Fruit fly (Drosophila melanogaster): ENCODE measurements around the gene LManII.

LManII gene

dm6 chr2L:10470211-10470610 lies 12.8 kb downstream of the LManII start (continued):
- TF ChIP-seq CG14014 (GFP tag; IDR thresholded peaks at IDR 0.05) (peak; percentile 13; the same call in 1 of the 2 replicates), CG8290 (GFP tag; optimal IDR thresholded peaks at IDR 0.05) (no peak), CG8290 (tag; optimal IDR thresholded peaks at IDR 0.05) (peak in 1 of 2 experiments; percentile 3), tna (GFP tag; IDR thresholded peaks at IDR 0.05; ENCODE audit: partially characterized antibody) (no peak), CG12155 (GFP tag; optimal IDR thresholded peaks at IDR 0.05) (no peak), Med (GFP tag) (peak; percentile 2), bsh (GFP tag; optimal IDR thresholded peaks at IDR 0.05) (no peak), CG2116 (GFP tag; optimal IDR thresholded peaks at IDR 0.05) (no peak), Atf-2 (GFP tag; optimal IDR thresholded peaks at IDR 0.05) (no peak), zen (tag; optimal IDR thresholded peaks at IDR 0.05) (no peak)

- TF ChIP-seq CG15011 (GFP tag; optimal IDR thresholded peaks at IDR 0.05) (no peak), Pdp1 (GFP tag; optimal IDR thresholded peaks at IDR 0.05) (peak in 1 of 2 experiments; percentile 14), Fer1 (GFP tag; optimal IDR thresholded peaks at IDR 0.05) (peak; percentile 4), nom (GFP tag; optimal IDR thresholded peaks at IDR 0.05) (no peak), Dfd (GFP tag; optimal IDR thresholded peaks at IDR 0.05) (no peak), sima (GFP tag; optimal IDR thresholded peaks at IDR 0.05) (no peak), Rfx (GFP tag; IDR thresholded peaks at IDR 0.05) (peak; percentile 19; the same call in 1 of the 2 replicates), gcm2 (GFP tag; optimal IDR thresholded peaks at IDR 0.05) (no peak), CG10209 (GFP tag; optimal IDR thresholded peaks at IDR 0.05) (no peak), CG18476 (GFP tag; optimal IDR thresholded peaks at IDR 0.05) (no peak), CG7963 (GFP tag; IDR thresholded peaks at IDR 0.05; ENCODE audit: partially characterized antibody) (no peak), CG15269 (tag; optimal IDR thresholded peaks at IDR 0.05) (peak; percentile 11), CG9797 (GFP tag; optimal IDR thresholded peaks at IDR 0.05) (no peak), ci (GFP tag; IDR thresholded peaks at IDR 0.05) (no peak), CG14014 (GFP tag; IDR thresholded peaks at IDR 0.05) (peak; percentile 11; the same call in 1 of the 2 replicates), CG6175 (GFP tag; IDR thresholded peaks at IDR 0.05) (no peak), ac (GFP tag; optimal IDR thresholded peaks at IDR 0.05) (no peak), hkb (optimal IDR thresholded peaks at IDR 0.05) (no peak), hkb (GFP tag; IDR thresholded peaks at IDR 0.05) (no peak), Sox100B (GFP tag; optimal IDR thresholded peaks at IDR 0.05) (peak; percentile 25), gce (GFP tag; IDR thresholded peaks at IDR 0.05) (no peak), E2f1 (GFP tag; IDR thresholded peaks at IDR 0.05) (no peak), CG13123 (GFP tag; optimal IDR thresholded peaks at IDR 0.05) (no peak), fd3F (GFP tag; optimal IDR thresholded peaks at IDR 0.05) (peak; percentile 13), unpg (GFP tag; optimal IDR thresholded peaks at IDR 0.05) (peak; percentile 23), CG8290 (GFP tag; optimal IDR thresholded peaks at IDR 0.05) (no peak), CG8290 (tag; optimal IDR thresholded peaks at IDR 0.05) (peak in 1 of 2 experiments; percentile 3), CG5180 (GFP tag; optimal IDR thresholded peaks at IDR 0.05) (peak; percentile 22), CG11398 (GFP tag; optimal IDR thresholded peaks at IDR 0.05) (no peak), Hmr (GFP tag; optimal IDR thresholded peaks at IDR 0.05) (peak; percentile 26), CG7357 (GFP tag; IDR thresholded peaks at IDR 0.05) (no peak), lbe (GFP tag; optimal IDR thresholded peaks at IDR 0.05) (no peak), luna (GFP tag; optimal IDR thresholded peaks at IDR 0.05) (no peak), chn (GFP tag; optimal IDR thresholded peaks at IDR 0.05) (no peak), gem (tag; optimal IDR thresholded peaks at IDR 0.05) (peak; percentile 8), CG8388 (GFP tag; optimal IDR thresholded peaks at IDR 0.05) (no peak), CG10274 (GFP tag; optimal IDR thresholded peaks at IDR 0.05) (no peak), sens (GFP tag) (peak; percentile 51), CG6765 (GFP tag; optimal IDR thresholded peaks at IDR 0.05) (no peak), Asciz (GFP tag; optimal IDR thresholded peaks at IDR 0.05) (peak; percentile 4), CG1233 (GFP tag; optimal IDR thresholded peaks at IDR 0.05) (no peak), pan (optimal IDR thresholded peaks at IDR 0.05) (no peak), pan (GFP tag; optimal IDR thresholded peaks at IDR 0.05 in 1 of 2, IDR thresholded peaks at IDR 0.05 in 1 of 2) (no peak)
These were observed 14.8 kb downstream of the LManII start for dm6 chr2L:10472257-10472656.

Data from whole organism, embryonic.